Worm (Caenorhabditis elegans): Measurements from ENCODE around the gene isp-1.

isp-1 gene

DNA sequence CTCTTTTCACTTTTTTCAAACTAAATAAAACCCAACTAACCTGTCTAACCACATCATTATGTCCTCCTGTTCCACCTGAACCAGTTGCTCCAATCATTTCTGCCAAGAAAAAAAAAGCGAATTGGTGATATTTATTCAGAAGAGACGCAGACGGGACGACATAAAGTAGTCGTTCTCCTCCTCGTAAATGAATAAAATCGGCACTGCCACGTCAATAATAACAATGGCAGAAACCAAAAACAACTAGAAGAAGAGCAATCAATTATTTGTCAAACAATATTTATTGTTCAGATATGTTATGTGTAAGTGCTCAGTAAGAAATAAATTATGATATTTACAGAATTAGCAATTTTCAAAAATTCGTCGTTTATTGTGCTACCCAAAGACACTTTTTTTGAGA, 28.4 kb downstream of the isp-1 start, which contains the start of gene rabs-5:
Gene rabs-5, minus strand, starts transcription at position 101 of the 400 bp plus-strand sequence.
- TF ChIP-seq elt-3 (tag; optimal IDR thresholded peaks at IDR 0.05) (no peak), ces-1 (GFP tag; optimal IDR thresholded peaks at IDR 0.05) (peak; percentile 11), hlh-1 (tag; optimal IDR thresholded peaks at IDR 0.05) (no peak), mab-5 (tag; optimal IDR thresholded peaks at IDR 0.05) (no peak)

DNA sequence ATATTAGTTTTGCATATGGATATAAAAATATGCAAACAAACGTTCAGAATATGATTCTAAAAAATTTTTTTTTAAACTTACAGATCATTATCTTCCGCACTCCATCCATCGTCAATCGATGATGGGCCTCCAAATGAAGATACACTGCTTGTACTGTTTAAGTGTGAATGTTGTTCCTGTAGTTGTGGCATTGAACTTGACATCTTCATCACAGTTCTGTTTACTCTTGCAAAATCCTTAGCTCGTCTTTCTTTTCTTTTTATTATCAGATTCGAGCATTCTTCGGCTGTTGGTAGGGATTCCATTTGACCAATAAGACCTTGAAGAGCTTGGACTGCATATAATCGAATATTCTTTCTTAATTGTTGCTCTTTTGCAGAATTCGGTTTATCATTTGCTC, 30.8 kb downstream of the isp-1 start:
- TF ChIP-seq tbx-8 (GFP tag; optimal IDR thresholded peaks at IDR 0.05) (no peak), elt-1 (tag; optimal IDR thresholded peaks at IDR 0.05; ENCODE audit: borderline replicate concordance, insufficient read depth) (no peak), ces-1 (GFP tag; optimal IDR thresholded peaks at IDR 0.05) (no peak), unc-62 (GFP tag; optimal IDR thresholded peaks at IDR 0.05) (no peak), ztf-11 (tag; optimal IDR thresholded peaks at IDR 0.05) (no peak)

DNA sequence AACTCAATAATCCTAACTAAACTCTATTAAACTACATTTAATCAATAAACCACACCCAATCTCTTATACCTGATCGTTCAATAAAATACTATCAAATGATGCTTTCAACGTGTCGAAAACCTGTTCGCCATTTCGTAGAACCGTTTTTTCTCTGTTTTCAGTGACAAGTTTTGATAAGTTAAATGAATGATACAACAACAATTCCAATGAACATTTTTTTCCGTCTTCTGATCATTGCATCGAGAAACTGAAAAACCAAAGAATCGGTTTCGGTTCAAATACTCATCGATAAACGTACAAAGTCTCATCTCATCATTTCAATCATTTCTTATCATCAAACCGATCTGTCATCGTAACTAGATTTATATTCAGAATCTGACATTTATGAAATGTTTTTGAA, 32.7 kb downstream of the isp-1 start:
- no peak for TF ChIP-seq flh-1 (GFP tag; optimal IDR thresholded peaks at IDR 0.05)
- no peak for TF ChIP-seq blmp-1 (tag; optimal IDR thresholded peaks at IDR 0.05)
- no peak for TF ChIP-seq nhr-76 (tag; optimal IDR thresholded peaks at IDR 0.05)
- TF ChIP-seq mab-5 (tag; optimal IDR thresholded peaks at IDR 0.05) = no peak
- TF ChIP-seq ceh-39 (tag; optimal IDR thresholded peaks at IDR 0.05) = no peak
- TF ChIP-seq ceh-83 (GFP tag; optimal IDR thresholded peaks at IDR 0.05) = no peak
- no peak for TF ChIP-seq ham-2 (GFP tag; optimal IDR thresholded peaks at IDR 0.05)
- no peak for TF ChIP-seq unc-120 (tag; optimal IDR thresholded peaks at IDR 0.05; ENCODE audit: poor library complexity, severe bottlenecking)
- no peak for TF ChIP-seq unc-39 (tag; optimal IDR thresholded peaks at IDR 0.05)
- TF ChIP-seq zip-8 (tag; optimal IDR thresholded peaks at IDR 0.05) = no peak
- TF ChIP-seq snpc-4 (tag; optimal IDR thresholded peaks at IDR 0.05) = no peak
- TF ChIP-seq lin-32 (GFP tag; optimal IDR thresholded peaks at IDR 0.05) = no peak
- no peak for TF ChIP-seq M03D4.4 (tag; optimal IDR thresholded peaks at IDR 0.05)
- no peak for TF ChIP-seq drap-1 (GFP tag; optimal IDR thresholded peaks at IDR 0.05)
- no peak for TF ChIP-seq nhr-12 (tag; optimal IDR thresholded peaks at IDR 0.05)
- no peak for TF ChIP-seq pha-4 (tag; optimal IDR thresholded peaks at IDR 0.05)
- TF ChIP-seq nhr-237 (tag; optimal IDR thresholded peaks at IDR 0.05) = no peak
- no peak for TF ChIP-seq sem-2 (GFP tag; optimal IDR thresholded peaks at IDR 0.05)

DNA sequence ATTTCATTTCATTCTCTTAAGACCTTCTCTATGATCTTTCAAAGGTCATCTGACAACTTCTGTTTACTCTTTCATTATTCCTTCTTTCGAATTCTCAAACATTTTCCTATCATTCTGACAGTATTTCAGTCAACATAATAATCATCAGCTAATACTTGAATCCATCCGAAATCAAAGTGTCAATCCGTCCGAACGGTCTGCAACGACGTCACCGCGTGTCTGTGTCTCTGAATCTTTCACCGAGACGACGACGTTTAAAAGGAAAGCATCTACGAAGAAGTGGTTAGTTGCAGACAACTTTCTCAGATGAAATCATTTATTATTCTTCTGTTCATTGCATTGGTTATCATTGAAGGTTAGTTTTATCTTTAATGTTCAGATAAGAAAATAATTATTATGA, 33.6 kb downstream of the isp-1 start, which contains the start of gene Y42H9AR.5:
Gene Y42H9AR.5, plus strand, starts transcription at position 301 of the 400 bp plus-strand sequence.
- TF ChIP-seq ztf-11 (tag; optimal IDR thresholded peaks at IDR 0.05) (no peak), lsy-2 (tag; optimal IDR thresholded peaks at IDR 0.05) (no peak), flh-1 (GFP tag; optimal IDR thresholded peaks at IDR 0.05) (no peak), sem-2 (GFP tag; optimal IDR thresholded peaks at IDR 0.05) (no peak), sptf-1 (tag; optimal IDR thresholded peaks at IDR 0.05) (no peak), ham-2 (GFP tag; optimal IDR thresholded peaks at IDR 0.05) (no peak), mls-2 (tag; optimal IDR thresholded peaks at IDR 0.05) (no peak), zip-8 (tag; optimal IDR thresholded peaks at IDR 0.05) (no peak), nhr-28 (tag; optimal IDR thresholded peaks at IDR 0.05) (no peak), lin-13 (tag; optimal IDR thresholded peaks at IDR 0.05) (no peak), tbx-8 (GFP tag; optimal IDR thresholded peaks at IDR 0.05) (no peak), M03D4.4 (tag; optimal IDR thresholded peaks at IDR 0.05) (no peak)

DNA sequence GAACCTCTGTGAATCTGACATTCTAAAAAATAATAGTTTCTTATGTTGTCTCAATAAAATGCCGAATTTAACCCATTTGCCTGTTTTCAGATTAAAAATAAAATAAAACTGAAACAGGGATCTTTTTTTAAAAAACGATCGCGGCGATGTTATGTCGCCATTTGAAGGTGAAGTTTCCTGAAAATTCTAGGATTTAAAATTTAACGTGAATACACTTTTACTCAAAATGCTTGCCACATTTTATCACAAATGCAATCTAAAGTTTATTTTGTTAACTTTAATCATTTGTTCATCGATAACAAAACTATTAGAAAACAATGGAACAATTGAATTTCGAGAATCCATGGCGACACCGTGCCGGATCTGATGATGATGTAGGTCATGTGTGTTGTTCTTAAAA, 36.3 kb downstream of the isp-1 start, which contains the start of gene Y42H9AR.2:
Gene Y42H9AR.2, plus strand, starts transcription at position 301 of the 400 bp plus-strand sequence.
- TF ChIP-seq M03D4.4 (tag; optimal IDR thresholded peaks at IDR 0.05) = no peak
- no peak for TF ChIP-seq bed-3 (GFP tag; optimal IDR thresholded peaks at IDR 0.05)
- TF ChIP-seq ztf-11 (tag; optimal IDR thresholded peaks at IDR 0.05) = no peak

DNA sequence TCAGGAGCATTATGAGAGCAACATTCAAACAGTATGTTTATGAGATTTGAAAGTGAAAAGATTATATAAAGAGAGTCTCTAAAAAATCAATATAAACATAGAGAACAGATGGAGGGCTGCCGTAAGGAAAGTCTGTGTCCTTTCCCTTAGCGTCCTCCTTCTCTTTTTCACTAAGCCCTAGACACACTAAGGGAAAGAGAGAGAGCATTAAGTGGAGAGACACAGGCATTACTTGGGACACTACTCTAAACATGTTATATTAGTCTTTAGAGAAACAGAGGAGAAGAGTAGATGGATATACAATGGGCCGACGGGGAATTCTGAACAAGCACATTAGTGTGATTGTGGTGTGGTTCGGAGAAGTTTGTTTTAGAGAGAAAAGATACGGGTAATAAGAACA, 39.5 kb downstream of the isp-1 start:
- TF ChIP-seq ces-1 (GFP tag; optimal IDR thresholded peaks at IDR 0.05) (peak; percentile 75), ceh-39 (tag; optimal IDR thresholded peaks at IDR 0.05) (no peak)

Data from whole organism, mixed stage, embryonic.